Fruit fly (Drosophila melanogaster) S2 (cell line): ENCODE results near the gene Cyp4s3.

ENCODE experiments used
- CG8478 ChIP-seq: fragments of >200 bp; optimal IDR thresholded peaks from 2 replicates; lab custom pipeline; 2018
- CTCF ChIP-seq, 2 experiments: fragments of >200 bp; optimal IDR thresholded peaks; 2 replicates each; lab custom pipeline; 2018

dm6 chrX:15074646-15075351 is 41.5 kb downstream of the Cyp4s3 start:
- TF ChIP-seq CTCF (optimal IDR thresholded peaks at IDR 0.05; lab: Kevin White, UChicago) (no peak), CG8478 (lab: Kevin White, UChicago) (no peak)
